Worm (Caenorhabditis elegans) whole organism, L1 larva: ENCODE data around the gene scl-3.

Experiments
- lin-14 ChIP-seq: fragments of 200-800 bp; sonication (Bioruptor generic); optimal IDR thresholded peaks from 2 replicates; lab custom pipeline; 2018; ENCODE audit warnings: mild to moderate bottlenecking, missing genetic modification characterization, moderate library complexity, missing compliant biosample characterization
- mep-1 ChIP-seq: fragments of 150-350 bp; optimal IDR thresholded peaks from 2 replicates; lab custom pipeline; 2014; ENCODE audit warnings: missing biosample characterization, missing genetic modification characterization
- pqm-1 ChIP-seq: sonication (generic microtip); optimal IDR thresholded peaks from 3 replicates; lab custom pipeline; 2017; ENCODE audit warnings: missing biosample characterization, missing genetic modification characterization

DNA sequence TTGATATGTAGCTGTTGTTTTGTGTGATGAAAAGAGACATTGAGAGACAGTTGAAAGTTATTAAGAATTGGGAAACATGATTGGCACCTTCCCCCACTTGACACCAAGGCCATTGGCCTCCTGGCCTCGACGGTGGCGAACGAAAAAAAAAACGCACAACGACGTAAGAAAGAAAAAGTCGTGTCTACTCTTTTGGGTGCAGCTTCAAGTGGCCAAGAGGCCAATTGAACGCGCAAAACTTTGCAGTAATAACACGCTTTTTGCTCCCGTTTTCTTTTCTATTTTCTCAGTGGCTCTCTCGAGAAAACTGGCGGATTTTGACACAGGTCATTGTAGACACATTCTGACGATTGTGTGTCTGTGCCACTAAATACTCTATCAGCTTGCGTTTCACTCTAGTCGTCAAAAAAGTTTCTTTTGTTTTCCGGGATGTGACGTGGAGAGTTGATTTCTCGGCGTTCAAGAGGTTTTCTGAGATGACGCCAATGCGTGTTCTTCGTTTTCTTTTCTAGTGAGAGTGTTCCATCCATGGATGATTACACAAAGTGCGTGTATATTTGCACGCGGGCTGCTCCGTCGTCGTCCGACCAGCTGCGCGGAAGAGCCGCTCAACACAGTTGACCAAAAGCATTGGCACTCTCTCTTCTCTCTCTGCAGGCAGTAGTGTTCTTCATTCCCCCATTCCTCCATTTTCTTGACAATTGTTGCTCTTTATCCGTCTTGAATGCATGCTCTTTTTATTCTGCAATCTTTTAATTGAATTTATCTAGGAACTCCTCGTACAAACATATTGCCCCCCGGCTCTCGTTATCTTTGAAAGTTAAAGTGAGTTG is 28.7 kb upstream of the scl-3 start:
- TF ChIP-seq pqm-1 (tag; lab: Kevin White, UChicago) = no peak
- TF ChIP-seq mep-1 (tag; lab: Kevin White, UChicago) = no peak
- TF ChIP-seq lin-14 = no peak
